Fruit fly (Drosophila melanogaster) ovary, adult (tissue): ENCODE measurements around the gene CG9132.

Source experiments
- CG17801 ChIP-seq: fragments of 200-800 bp; optimal IDR thresholded peaks from 2 replicates; lab custom pipeline; 2019; ENCODE audit warnings: missing biosample characterization, mild to moderate bottlenecking, missing genetic modification characterization, moderate library complexity; ENCODE audit not compliant: partially characterized antibody

The CG9132 gene

dm6 chrX:16800530-16801027, at the start of gene CG9132, which contains the start of gene CG4789:
CG9132 (minus strand) TSS chrX:16800710.
CG4789 (plus strand) TSS chrX:16800930.
- TF ChIP-seq CG17801 (GFP tag; lab: Kevin White, UChicago) = no peak

dm6 chrX:16849517-16849916, 49.0 kb upstream of the CG9132 start:
- TF ChIP-seq CG17801 (GFP tag; lab: Kevin White, UChicago) = no peak

- TF ChIP-seq CG17801 (GFP tag; lab: Kevin White, UChicago) = no peak
Measured at dm6 chrX:16848978-16849377, 48.5 kb upstream of the CG9132 start.

dm6 chrX:16846575-16846974, 46.1 kb upstream of the CG9132 start:
- TF ChIP-seq CG17801 (GFP tag; lab: Kevin White, UChicago) = no peak

- no peak for TF ChIP-seq CG17801 (GFP tag; lab: Kevin White, UChicago)
Measured at dm6 chrX:16844295-16844694, 43.8 kb upstream of the CG9132 start, which contains the start of gene RSG7. RSG7 (minus strand) TSS chrX:16844433.

- no peak for TF ChIP-seq CG17801 (GFP tag; lab: Kevin White, UChicago)
Measured at dm6 chrX:16839905-16840304, 39.4 kb upstream of the CG9132 start.

dm6 chrX:16839033-16839432, 38.5 kb upstream of the CG9132 start:
- no peak for TF ChIP-seq CG17801 (GFP tag; lab: Kevin White, UChicago)

- no peak for TF ChIP-seq CG17801 (GFP tag; lab: Kevin White, UChicago)
Measured at dm6 chrX:16837588-16838178, 37.2 kb upstream of the CG9132 start.

- TF ChIP-seq CG17801 (GFP tag; lab: Kevin White, UChicago) = no peak
Measured at dm6 chrX:16836805-16837333, 36.4 kb upstream of the CG9132 start.

- TF ChIP-seq CG17801 (GFP tag; lab: Kevin White, UChicago) = no peak
Measured at dm6 chrX:16836091-16836799, 35.7 kb upstream of the CG9132 start.

dm6 chrX:16835304-16835703, 34.8 kb upstream of the CG9132 start, which contains the start of the genes CG13004 and CG46306:
CG13004 (minus strand) TSS chrX:16835520.
CG46306 (minus strand) TSS chrX:16835520.
- TF ChIP-seq CG17801 (GFP tag; lab: Kevin White, UChicago) = no peak

- no peak for TF ChIP-seq CG17801 (GFP tag; lab: Kevin White, UChicago)
Measured at dm6 chrX:16834259-16834658, 33.7 kb upstream of the CG9132 start.

dm6 chrX:16833097-16833496, 32.6 kb upstream of the CG9132 start:
- TF ChIP-seq CG17801 (GFP tag; lab: Kevin White, UChicago) = peak; percentile 41

dm6 chrX:16831848-16832247, 31.3 kb upstream of the CG9132 start:
- TF ChIP-seq CG17801 (GFP tag; lab: Kevin White, UChicago) = no peak

- peak; percentile 42 for TF ChIP-seq CG17801 (GFP tag; lab: Kevin White, UChicago)
Measured at dm6 chrX:16830081-16830480, 29.6 kb upstream of the CG9132 start.
